Fruit fly (Drosophila melanogaster): Measurements from ENCODE around the gene CG14285.

The CG14285 gene

dm6 chr3R:18983614-18984185 lies 41.2 kb upstream of the CG14285 start, which contains the start of the genes snRNP-U1-C and gukh (continued):
- TF ChIP-seq lab (GFP tag; optimal IDR thresholded peaks at IDR 0.05) (peak; percentile 88), disco-r (GFP tag; optimal IDR thresholded peaks at IDR 0.05) (peak; percentile 53), CG17612 (GFP tag; IDR thresholded peaks at IDR 0.05) (peak; percentile 54), usp (GFP tag; optimal IDR thresholded peaks at IDR 0.05) (no peak), CG4282 (GFP tag; optimal IDR thresholded peaks at IDR 0.05) (peak; percentile 66), GATAe (GFP tag; conservative IDR thresholded peaks at IDR 0.05) (peak; percentile 59; the same call in 1 of the 2 replicates), MBD-R2 (GFP tag; IDR thresholded peaks at IDR 0.05) (peak; percentile 86), ab (GFP tag; optimal IDR thresholded peaks at IDR 0.05) (no peak), ato (GFP tag; IDR thresholded peaks at IDR 0.05; ENCODE audit: partially characterized antibody) (no peak), trem (tag; optimal IDR thresholded peaks at IDR 0.05) (peak; percentile 85), cato (GFP tag; optimal IDR thresholded peaks at IDR 0.05; ENCODE audit: borderline replicate concordance) (peak; percentile 20), org-1 (GFP tag; optimal IDR thresholded peaks at IDR 0.05) (peak; percentile 42), crp (GFP tag; optimal IDR thresholded peaks at IDR 0.05) (peak in 1 of 2 experiments; percentile 58), CG3726 (GFP tag; IDR thresholded peaks at IDR 0.05) (peak; percentile 63; the same call in 1 of the 3 replicates), CG33213 (GFP tag; optimal IDR thresholded peaks at IDR 0.05) (peak; percentile 52), Hey (tag; optimal IDR thresholded peaks at IDR 0.05) (peak; percentile 5), pros (GFP tag; optimal IDR thresholded peaks at IDR 0.05) (no peak), Ada2b (GFP tag; IDR thresholded peaks at IDR 0.05) (peak; percentile 87), ems (GFP tag; optimal IDR thresholded peaks at IDR 0.05) (peak; percentile 26), Bteb2 (GFP tag; optimal IDR thresholded peaks at IDR 0.05) (peak; percentile 41), fd64A (GFP tag; optimal IDR thresholded peaks at IDR 0.05) (no peak), tin (GFP tag; optimal IDR thresholded peaks at IDR 0.05) (peak; percentile 73), CG2199 (GFP tag; IDR thresholded peaks at IDR 0.05) (peak; percentile 69; the same call in 1 of the 3 replicates), tio (GFP tag; optimal IDR thresholded peaks at IDR 0.05) (peak; percentile 74), her (GFP tag; optimal IDR thresholded peaks at IDR 0.05) (peak; percentile 11), NC2α (GFP tag; optimal IDR thresholded peaks at IDR 0.05) (no peak), eve (GFP tag; optimal IDR thresholded peaks at IDR 0.05) (no peak), CG9932 (GFP tag; IDR thresholded peaks at IDR 0.05) (peak; percentile 94), Camta (GFP tag; optimal IDR thresholded peaks at IDR 0.05) (no peak), nerfin-1 (tag; optimal IDR thresholded peaks at IDR 0.05) (peak; percentile 59), fru (optimal IDR thresholded peaks at IDR 0.05) (no peak), pita (GFP tag; optimal IDR thresholded peaks at IDR 0.05) (peak; percentile 95), klu (GFP tag; IDR thresholded peaks at IDR 0.05) (peak; percentile 80), CG1603 (tag; optimal IDR thresholded peaks at IDR 0.05) (peak; percentile 90), Sry-δ (GFP tag; optimal IDR thresholded peaks at IDR 0.05) (peak; percentile 35), sens-2 (GFP tag; IDR thresholded peaks at IDR 0.05) (peak; percentile 84), dati (GFP tag; IDR thresholded peaks at IDR 0.05) (peak; percentile 61), CG31365 (tag; optimal IDR thresholded peaks at IDR 0.05) (peak; percentile 18), CG14441 (GFP tag; IDR thresholded peaks at IDR 0.05) (peak; percentile 79), nerfin-2 (GFP tag; IDR thresholded peaks at IDR 0.05; ENCODE audit: partially characterized antibody) (0 out of 2 replicates have a peak, but pooled peaks have one; percentile 29), toy (GFP tag; IDR thresholded peaks at IDR 0.05) (0 out of 2 replicates have a peak, but pooled peaks have one; percentile 33), CG34422 (GFP tag; IDR thresholded peaks at IDR 0.05) (peak; percentile 95), CG7745 (tag; optimal IDR thresholded peaks at IDR 0.05) (no peak), Meics (GFP tag; optimal IDR thresholded peaks at IDR 0.05) (peak; percentile 73), CG2202 (tag; optimal IDR thresholded peaks at IDR 0.05) (peak; percentile 57), Vsx1 (GFP tag; optimal IDR thresholded peaks at IDR 0.05) (peak; percentile 31), Gsc (GFP tag; IDR thresholded peaks at IDR 0.05) (no peak), sd (tag; optimal IDR thresholded peaks at IDR 0.05) (peak; percentile 66), pnt (GFP tag; optimal IDR thresholded peaks at IDR 0.05) (peak; percentile 36), CG2116 (GFP tag; optimal IDR thresholded peaks at IDR 0.05) (peak; percentile 85), CG1233 (GFP tag; optimal IDR thresholded peaks at IDR 0.05) (peak; percentile 79)

Measured in whole organism, embryonic.